Fruit fly (Drosophila melanogaster) whole organism, pupa: ENCODE results near the gene capt.

Experiments used
- CG12605 ChIP-seq: fragments of 200-800 bp; sonication (Bioruptor generic); IDR thresholded peaks from 2 replicates; pipeline ENCODE4 v1.3.6; 2022; ENCODE audit warnings: missing biosample characterization, missing genetic modification characterization
- CG14655 ChIP-seq: fragments of 200-800 bp; sonication (Bioruptor generic); optimal IDR thresholded peaks from 3 replicates; lab custom pipeline; 2017; ENCODE audit warnings: mild to moderate bottlenecking, missing biosample characterization, missing genetic modification reagents, missing genetic modification characterization
- CG32121 ChIP-seq: fragments of 200-800 bp; sonication (Bioruptor generic); IDR thresholded peaks from 2 replicates; pipeline ENCODE4 v1.3.6; 2022; ENCODE audit warnings: missing biosample characterization, missing genetic modification characterization
- CG8301 ChIP-seq: fragments of 200-800 bp; sonication (Bioruptor generic); optimal IDR thresholded peaks from 2 replicates; lab custom pipeline; 2018; ENCODE audit warnings: missing biosample characterization, mild to moderate bottlenecking, missing genetic modification characterization
- CG9948 ChIP-seq: fragments of 200-800 bp; sonication (Bioruptor generic); optimal IDR thresholded peaks from 2 replicates; lab custom pipeline; 2018; ENCODE audit warnings: missing biosample characterization, mild to moderate bottlenecking, missing genetic modification characterization, moderate library complexity
- fd96Ca ChIP-seq: fragments of 200-800 bp; sonication (Bioruptor generic); IDR thresholded peaks from 3 replicates; pipeline ENCODE4 v1.3.6; 2022; ENCODE audit warnings: missing biosample characterization, missing genetic modification characterization
- rn ChIP-seq: fragments of 200-800 bp; sonication (Bioruptor generic); IDR thresholded peaks from 2 replicates; pipeline ENCODE4 v1.3.6; 2022; ENCODE audit warnings: missing biosample characterization, missing genetic modification characterization

DNA sequence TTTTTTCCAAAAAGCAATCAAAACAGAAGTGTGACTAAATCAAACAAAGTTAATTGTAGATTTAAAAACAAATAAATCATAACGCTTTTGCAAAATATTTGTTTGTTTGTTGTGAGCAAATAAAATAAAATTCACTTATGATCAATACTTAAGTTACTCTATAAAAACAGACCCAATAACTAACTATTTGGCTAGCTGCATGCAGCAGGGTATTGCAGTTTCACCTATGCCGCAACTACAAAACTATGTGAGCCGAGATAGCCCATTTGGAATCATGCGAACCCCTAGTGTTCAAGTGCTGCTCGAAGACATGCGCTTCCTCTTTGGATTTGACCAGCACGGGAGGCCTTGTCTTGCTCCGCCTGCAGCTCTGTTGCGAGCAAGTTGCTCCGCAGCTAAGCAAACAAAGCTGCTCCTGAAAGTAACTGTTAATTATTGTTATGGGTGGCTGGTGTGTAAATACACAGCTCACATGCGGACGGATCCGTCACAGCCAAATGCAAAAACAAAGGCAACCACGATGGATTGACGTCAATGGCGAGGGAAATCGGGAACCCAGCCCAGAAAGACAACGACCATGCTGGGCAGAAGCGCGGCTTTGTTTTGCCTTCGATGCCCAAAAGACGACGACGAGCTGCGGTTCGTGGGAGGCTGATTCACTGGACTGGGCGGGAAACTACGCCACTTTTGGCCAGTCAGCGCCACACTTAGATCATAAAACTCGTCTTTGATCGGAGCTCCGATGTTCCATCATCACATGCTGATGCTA lies 35.9 kb downstream of the capt start:
- no peak for TF ChIP-seq fd96Ca (GFP tag; lab: Robert Waterston, UW)
- TF ChIP-seq CG14655 (GFP tag; lab: Kevin White, UChicago), result no peak
- no peak for TF ChIP-seq CG8301 (tag; lab: Kevin White, UChicago)
- TF ChIP-seq CG12605 (GFP tag; lab: Robert Waterston, UW), result no peak
- TF ChIP-seq rn, result no peak
- no peak for TF ChIP-seq CG32121 (GFP tag; lab: Robert Waterston, UW)
- no peak for TF ChIP-seq CG9948 (tag; lab: Kevin White, UChicago)
